Worm (Caenorhabditis elegans): ENCODE data around the gene C07G3.10.

Gene C07G3.10

ce11 chrV:3455135-3455747 lies 46.9 kb upstream of the C07G3.10 start (continued):
- TF ChIP-seq akir-1 (GFP tag; optimal IDR thresholded peaks at IDR 0.05) (no peak), cebp-2 (GFP tag; IDR thresholded peaks at IDR 0.05) (no peak), Y56A3A.18 (GFP tag; IDR thresholded peaks at IDR 0.05) (0 out of 2 replicates have a peak, but pooled peaks have one; percentile 21), madf-10 (tag; optimal IDR thresholded peaks at IDR 0.05) (peak; percentile 31), lin-54 (GFP tag; optimal IDR thresholded peaks at IDR 0.05) (peak; percentile 9), egrh-3 (GFP tag; IDR thresholded peaks at IDR 0.05) (no peak), egl-44 (GFP tag; IDR thresholded peaks at IDR 0.05) (no peak), tlf-1 (GFP tag; optimal IDR thresholded peaks at IDR 0.05) (no peak), ets-4 (GFP tag; optimal IDR thresholded peaks at IDR 0.05) (no peak), ztf-25 (GFP tag; IDR thresholded peaks at IDR 0.05) (no peak), lin-35 (GFP tag; optimal IDR thresholded peaks at IDR 0.05) (no peak), mxl-1 (tag; optimal IDR thresholded peaks at IDR 0.05) (peak; percentile 44), snpc-4 (GFP tag; optimal IDR thresholded peaks at IDR 0.05) (no peak), snpc-4 (tag; optimal IDR thresholded peaks at IDR 0.05) (peak in 1 of 4 experiments; percentile 7), F52B5.7 (tag; optimal IDR thresholded peaks at IDR 0.05) (no peak), T07F8.4 (tag; optimal IDR thresholded peaks at IDR 0.05) (no peak), nfyb-1 (GFP tag; IDR thresholded peaks at IDR 0.05) (0 out of 2 replicates have a peak, but pooled peaks have one; percentile 56), F39B2.1 (GFP tag; IDR thresholded peaks at IDR 0.05) (no peak), lin-26 (GFP tag; IDR thresholded peaks at IDR 0.05) (peak; percentile 82), hmg-1.2 (GFP tag; IDR thresholded peaks at IDR 0.05) (peak; percentile 10; the same call in 1 of the 2 replicates), snpc-1.1 (tag; optimal IDR thresholded peaks at IDR 0.05; ENCODE audit: insufficient read depth) (no peak), dox-1 (GFP tag; IDR thresholded peaks at IDR 0.05) (no peak), mcd-1 (GFP tag; IDR thresholded peaks at IDR 0.05) (no peak), gei-17 (GFP tag; optimal IDR thresholded peaks at IDR 0.05) (no peak), rec-8 (tag; optimal IDR thresholded peaks at IDR 0.05) (peak; percentile 44 to 65), ceh-27 (GFP tag; optimal IDR thresholded peaks at IDR 0.05) (no peak), D2030.7 (GFP tag; IDR thresholded peaks at IDR 0.05) (peak; percentile 10; the same call in 1 of the 2 replicates), ztf-28 (GFP tag; IDR thresholded peaks at IDR 0.05) (no peak), nhr-27 (tag; optimal IDR thresholded peaks at IDR 0.05) (no peak), F57A8.1 (GFP tag; optimal IDR thresholded peaks at IDR 0.05) (no peak), ceh-91 (GFP tag; IDR thresholded peaks at IDR 0.05) (no peak), let-526 (GFP tag; IDR thresholded peaks at IDR 0.05) (no peak), B0336.3 (GFP tag; IDR thresholded peaks at IDR 0.05) (no peak), tbx-9 (tag; optimal IDR thresholded peaks at IDR 0.05; ENCODE audit: borderline replicate concordance) (no peak), F22D6.2 (tag; optimal IDR thresholded peaks at IDR 0.05) (no peak), bed-2 (GFP tag; IDR thresholded peaks at IDR 0.05) (no peak), attf-3 (GFP tag; conservative IDR thresholded peaks at IDR 0.05) (no peak), pha-4 (tag; optimal IDR thresholded peaks at IDR 0.05) (no peak)

- TF ChIP-seq F52B5.7 (tag; optimal IDR thresholded peaks at IDR 0.05), result no peak
Observed at ce11 chrV:3459919-3460318, 42.2 kb upstream of the C07G3.10 start, which contains the start of gene slc-28.2. Gene slc-28.2, plus strand, starts transcription at chrV:3460219.

Data from whole organism, young adult.